Worm (Caenorhabditis elegans) whole organism, mixed stage, embryonic: Measurements from ENCODE around the gene K08E5.6.

Experiments
- M03D4.4 ChIP-seq: sonication (generic microtip); optimal IDR thresholded peaks from 2 replicates; lab custom pipeline; 2017; ENCODE audit warnings: mild to moderate bottlenecking, missing genetic modification characterization, missing compliant biosample characterization
- bed-3 ChIP-seq: fragments of 200-800 bp; sonication (Bioruptor generic); optimal IDR thresholded peaks from 3 replicates; lab custom pipeline; 2018; ENCODE audit warnings: mild to moderate bottlenecking, missing genetic modification characterization, moderate library complexity, missing compliant biosample characterization
- blmp-1 ChIP-seq: fragments of 150-350 bp; optimal IDR thresholded peaks from 2 replicates; lab custom pipeline; 2014; ENCODE audit warnings: missing biosample characterization, missing genetic modification characterization
- ceh-39 ChIP-seq: fragments of 150-350 bp; optimal IDR thresholded peaks from 2 replicates; lab custom pipeline; 2014; ENCODE audit warnings: missing biosample characterization, missing genetic modification characterization
- ceh-43 ChIP-seq: fragments of 200-800 bp; sonication (Bioruptor generic); optimal IDR thresholded peaks from 2 replicates; lab custom pipeline; 2018; ENCODE audit warnings: mild to moderate bottlenecking, missing genetic modification characterization, moderate library complexity, missing compliant biosample characterization
- ceh-83 ChIP-seq: fragments of 200-800 bp; sonication (Bioruptor generic); optimal IDR thresholded peaks from 2 replicates; lab custom pipeline; 2018; ENCODE audit warnings: mild to moderate bottlenecking, missing genetic modification characterization, missing compliant biosample characterization
- ces-1 ChIP-seq: fragments of 150-350 bp; optimal IDR thresholded peaks from 2 replicates; lab custom pipeline; 2014; ENCODE audit warnings: missing biosample characterization, missing genetic modification reagents, missing genetic modification characterization
- cnd-1 ChIP-seq: fragments of 200-800 bp; sonication (Bioruptor generic); optimal IDR thresholded peaks from 2 replicates; lab custom pipeline; 2018; ENCODE audit warnings: mild to moderate bottlenecking, missing genetic modification characterization, missing compliant biosample characterization
- drap-1 ChIP-seq: fragments of 200-800 bp; sonication (Bioruptor generic); optimal IDR thresholded peaks from 3 replicates; lab custom pipeline; 2018; ENCODE audit warnings: mild to moderate bottlenecking, missing genetic modification characterization, missing compliant biosample characterization
- elt-1 ChIP-seq: sonication (generic microtip); optimal IDR thresholded peaks from 2 replicates; lab custom pipeline; 2017; ENCODE audit warnings: missing genetic modification characterization, mild to moderate bottlenecking, missing compliant biosample characterization, antibody characterized with exemption, moderate library complexity, borderline replicate concordance; ENCODE audit not compliant: insufficient read depth
- elt-3 ChIP-seq: fragments of 150-350 bp; optimal IDR thresholded peaks from 2 replicates; lab custom pipeline; 2014; ENCODE audit warnings: missing biosample characterization, missing genetic modification characterization
- flh-1 ChIP-seq: fragments of 200-800 bp; sonication (Bioruptor generic); optimal IDR thresholded peaks from 2 replicates; lab custom pipeline; 2018; ENCODE audit warnings: mild to moderate bottlenecking, missing genetic modification characterization, moderate library complexity, missing compliant biosample characterization
- ham-2 ChIP-seq: fragments of 200-800 bp; sonication (Bioruptor generic); optimal IDR thresholded peaks from 2 replicates; lab custom pipeline; 2018; ENCODE audit warnings: mild to moderate bottlenecking, missing genetic modification characterization, missing compliant biosample characterization
- hlh-1 ChIP-seq: fragments of 150-350 bp; optimal IDR thresholded peaks from 2 replicates; lab custom pipeline; 2014; ENCODE audit warnings: missing biosample characterization, missing genetic modification reagents, missing genetic modification characterization
- lin-13 ChIP-seq: fragments of 150-350 bp; optimal IDR thresholded peaks from 2 replicates; lab custom pipeline; 2014; ENCODE audit warnings: missing biosample characterization, missing genetic modification characterization
- lin-32 ChIP-seq: fragments of 200-800 bp; sonication (Bioruptor generic); optimal IDR thresholded peaks from 2 replicates; lab custom pipeline; 2018; ENCODE audit warnings: mild to moderate bottlenecking, missing genetic modification characterization, missing compliant biosample characterization
- lsy-2 ChIP-seq: fragments of 150-350 bp; optimal IDR thresholded peaks from 2 replicates; lab custom pipeline; 2014; ENCODE audit warnings: missing biosample characterization, missing genetic modification characterization
- mab-5 ChIP-seq: fragments of 150-350 bp; optimal IDR thresholded peaks from 2 replicates; lab custom pipeline; 2014; ENCODE audit warnings: missing biosample characterization, missing genetic modification characterization
- mep-1 ChIP-seq: fragments of 150-350 bp; optimal IDR thresholded peaks from 2 replicates; lab custom pipeline; 2017; ENCODE audit warnings: missing biosample characterization, missing genetic modification reagents, missing genetic modification characterization, inconsistent platforms
- mls-2 ChIP-seq: sonication (generic microtip); optimal IDR thresholded peaks from 2 replicates; lab custom pipeline; 2016; ENCODE audit warnings: mild to moderate bottlenecking, missing genetic modification characterization, moderate library complexity, missing compliant biosample characterization
- nhr-12 ChIP-seq: fragments of 150-350 bp; optimal IDR thresholded peaks from 2 replicates; lab custom pipeline; 2014; ENCODE audit warnings: missing biosample characterization, missing genetic modification characterization
- nhr-2 ChIP-seq: fragments of 150-350 bp; optimal IDR thresholded peaks from 2 replicates; lab custom pipeline; 2014; ENCODE audit warnings: missing biosample characterization, missing genetic modification characterization
- nhr-237 ChIP-seq: fragments of 150-350 bp; optimal IDR thresholded peaks from 2 replicates; lab custom pipeline; 2014; ENCODE audit warnings: missing biosample characterization, missing genetic modification characterization
- nhr-28 ChIP-seq: fragments of 150-350 bp; optimal IDR thresholded peaks from 2 replicates; lab custom pipeline; 2014; ENCODE audit warnings: missing biosample characterization, missing genetic modification characterization
- nhr-76 ChIP-seq: sonication (generic microtip); optimal IDR thresholded peaks from 2 replicates; lab custom pipeline; 2017; ENCODE audit warnings: missing biosample characterization, missing genetic modification characterization
- pha-4 ChIP-seq: fragments of 150-350 bp; optimal IDR thresholded peaks from 2 replicates; lab custom pipeline; 2018; ENCODE audit warnings: missing biosample characterization, missing genetic modification reagents, missing genetic modification characterization
- sem-2 ChIP-seq: fragments of 200-800 bp; sonication (Bioruptor generic); optimal IDR thresholded peaks from 2 replicates; lab custom pipeline; 2018; ENCODE audit warnings: mild to moderate bottlenecking, missing genetic modification characterization, missing compliant biosample characterization
- snpc-4 ChIP-seq: fragments of 150-350 bp; optimal IDR thresholded peaks from 2 replicates; lab custom pipeline; 2014; ENCODE audit warnings: missing biosample characterization, missing genetic modification characterization
- sptf-1 ChIP-seq: sonication (generic microtip); optimal IDR thresholded peaks from 2 replicates; lab custom pipeline; 2017; ENCODE audit warnings: mild to moderate bottlenecking, missing genetic modification characterization, moderate library complexity, missing compliant biosample characterization
- tbx-8 ChIP-seq: fragments of 200-800 bp; sonication (Bioruptor generic); optimal IDR thresholded peaks from 2 replicates; lab custom pipeline; 2018; ENCODE audit warnings: mild to moderate bottlenecking, missing genetic modification characterization, moderate library complexity, missing compliant biosample characterization
- unc-120 ChIP-seq: sonication (generic microtip); optimal IDR thresholded peaks from 2 replicates; lab custom pipeline; 2017; ENCODE audit warnings: missing genetic modification characterization, missing compliant biosample characterization; ENCODE audit not compliant: poor library complexity, severe bottlenecking
- unc-39 ChIP-seq: fragments of 150-350 bp; optimal IDR thresholded peaks from 2 replicates; lab custom pipeline; 2014; ENCODE audit warnings: missing biosample characterization, missing genetic modification characterization
- unc-62 ChIP-seq: fragments of 150-350 bp; optimal IDR thresholded peaks from 2 replicates; lab custom pipeline; 2014; ENCODE audit warnings: missing biosample characterization, missing genetic modification reagents, missing genetic modification characterization
- zip-8 ChIP-seq: fragments of 150-350 bp; optimal IDR thresholded peaks from 2 replicates; lab custom pipeline; 2014; ENCODE audit warnings: missing biosample characterization, missing genetic modification characterization
- ztf-11 ChIP-seq: fragments of 150-350 bp; optimal IDR thresholded peaks from 2 replicates; lab custom pipeline; 2014; ENCODE audit warnings: missing biosample characterization, missing genetic modification characterization

K08E5.6 gene

DNA sequence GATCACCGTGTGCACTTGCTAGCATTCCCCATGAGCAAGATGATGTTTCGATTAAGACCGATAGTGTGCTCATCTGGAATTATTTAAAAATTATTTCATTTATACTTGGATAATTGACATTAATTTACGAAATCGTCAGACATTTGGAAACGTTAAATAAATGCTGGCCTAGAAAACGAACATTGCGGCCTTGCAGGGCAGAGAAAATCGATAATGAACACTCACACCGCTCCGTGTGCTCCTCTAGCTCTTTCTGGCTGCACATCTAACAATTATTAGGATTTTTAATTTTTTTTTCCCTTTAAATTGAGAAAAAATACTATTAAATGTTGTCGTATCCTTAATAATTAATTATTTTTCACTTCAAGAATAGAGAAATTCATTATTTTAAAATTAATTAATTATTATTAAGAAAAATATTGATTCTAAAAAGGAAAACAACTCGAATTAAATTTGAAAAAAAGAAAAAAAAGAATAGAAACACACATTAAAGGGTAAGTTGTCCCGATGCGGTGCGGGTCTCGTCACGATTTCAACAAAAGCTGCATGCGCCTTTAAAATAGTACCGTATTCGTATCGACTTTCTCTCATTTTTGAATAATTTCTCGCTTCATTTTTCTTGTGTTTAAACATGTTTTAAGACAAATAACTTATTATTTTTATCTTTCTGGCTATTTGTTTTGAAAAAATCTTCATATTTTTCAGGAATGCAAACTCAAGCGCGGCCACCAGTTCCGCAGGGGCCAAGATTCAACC is 20.6 kb upstream of the K08E5.6 start, which contains the start of the genes gtf-2H3 and ham-3:
gtf-2H3 (minus strand) TSS at position 73 of the 756 bp plus-strand sequence.
ham-3 (plus strand) TSS at position 706 of the 756 bp plus-strand sequence.
- TF ChIP-seq lsy-2 (tag; lab: Kevin White, UChicago) (no peak), ces-1 (GFP tag; lab: Kevin White, UChicago) (peak; percentile 47), nhr-2 (tag; lab: Kevin White, UChicago) (no peak)

DNA sequence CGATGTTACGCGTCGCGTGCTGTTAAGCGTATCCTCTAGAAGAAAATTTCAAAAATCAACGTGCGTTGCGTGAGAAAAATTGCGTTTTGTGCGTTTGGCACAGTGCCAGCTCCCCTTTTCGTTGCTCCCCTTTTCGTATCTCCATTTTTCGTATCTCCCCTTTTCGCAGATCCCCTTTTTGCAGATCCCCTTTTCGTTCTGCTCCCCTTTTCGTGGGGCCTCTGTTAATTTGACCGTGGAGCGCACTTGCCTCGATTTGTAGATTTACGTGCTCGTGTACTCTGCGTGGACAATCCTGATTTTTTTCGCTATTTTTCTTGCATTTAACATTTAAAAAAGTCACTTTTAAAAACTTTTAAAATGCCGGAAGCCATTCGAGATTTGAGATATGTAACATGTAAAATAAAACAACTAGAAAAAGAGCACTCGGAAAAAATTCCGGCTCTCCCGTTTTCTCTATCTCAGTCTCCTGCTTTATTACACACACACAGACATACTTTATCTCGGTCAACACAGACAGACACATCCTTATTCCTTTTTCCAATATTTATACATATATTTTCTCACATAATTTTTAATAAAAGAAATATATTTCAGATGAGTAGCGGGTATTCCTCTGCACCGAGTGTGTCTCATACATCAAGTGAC is 17.1 kb upstream of the K08E5.6 start, which contains the start of gene ttll-4:
ttll-4 (plus strand) TSS at position 598 of the 648 bp plus-strand sequence.
- TF ChIP-seq nhr-28 (tag; lab: Kevin White, UChicago) (no peak), zip-8 (tag; lab: Kevin White, UChicago) (no peak), bed-3 (no peak), M03D4.4 (tag; lab: Kevin White, UChicago) (peak; percentile 48), snpc-4 (tag; lab: Kevin White, UChicago) (no peak), sptf-1 (tag; lab: Kevin White, UChicago) (peak; percentile 68), nhr-2 (tag; lab: Kevin White, UChicago) (no peak), ham-2 (GFP tag; lab: Kevin White, UChicago) (no peak), mls-2 (peak; percentile 38), mep-1 (tag; lab: Kevin White, UChicago) (peak; percentile 60), sem-2 (no peak), ceh-83 (GFP tag; lab: Kevin White, UChicago) (no peak), lin-13 (peak; percentile 65), blmp-1 (no peak), nhr-237 (no peak), drap-1 (peak; percentile 21), mab-5 (no peak), unc-62 (GFP tag; lab: Kevin White, UChicago) (no peak), lsy-2 (tag; lab: Kevin White, UChicago) (peak; percentile 14), ces-1 (GFP tag; lab: Kevin White, UChicago) (peak; percentile 79), lin-32 (GFP tag; lab: Kevin White, UChicago) (peak; percentile 24), ceh-39 (tag; lab: Kevin White, UChicago) (no peak), tbx-8 (GFP tag; lab: Kevin White, UChicago) (no peak), ceh-43 (GFP tag; lab: Kevin White, UChicago) (no peak), flh-1 (GFP tag; lab: Kevin White, UChicago) (no peak), nhr-12 (tag; lab: Kevin White, UChicago) (no peak), cnd-1 (tag; lab: Kevin White, UChicago) (peak; percentile 10), nhr-76 (tag; lab: Kevin White, UChicago) (no peak), elt-3 (tag; lab: Kevin White, UChicago) (no peak), elt-1 (tag; lab: Kevin White, UChicago) (no peak), hlh-1 (tag; lab: Kevin White, UChicago) (no peak), pha-4 (tag; lab: Kevin White, UChicago) (no peak), ztf-11 (tag; lab: Kevin White, UChicago) (no peak), unc-39 (no peak), unc-120 (tag; lab: Kevin White, UChicago) (peak; percentile 22)

ce11 chrIII:10126375-10126774 is 14.5 kb upstream of the K08E5.6 start:
- TF ChIP-seq drap-1 (no peak), unc-120 (tag; lab: Kevin White, UChicago) (no peak), elt-3 (tag; lab: Kevin White, UChicago) (no peak), nhr-2 (tag; lab: Kevin White, UChicago) (no peak), elt-1 (tag; lab: Kevin White, UChicago) (no peak), blmp-1 (no peak), zip-8 (tag; lab: Kevin White, UChicago) (no peak), hlh-1 (tag; lab: Kevin White, UChicago) (no peak), mls-2 (no peak), bed-3 (no peak), lin-32 (GFP tag; lab: Kevin White, UChicago) (no peak), lin-13 (no peak), tbx-8 (GFP tag; lab: Kevin White, UChicago) (no peak), ceh-43 (GFP tag; lab: Kevin White, UChicago) (no peak), ham-2 (GFP tag; lab: Kevin White, UChicago) (no peak), cnd-1 (tag; lab: Kevin White, UChicago) (no peak), unc-39 (no peak), flh-1 (GFP tag; lab: Kevin White, UChicago) (no peak)
- TF ChIP-seq, all 35 proteins: peak for 0
